Worm (Caenorhabditis elegans) whole organism, L4 larva: Measurements from ENCODE around the gene F20D6.15.

Experiments
- F10B5.3 ChIP-seq: sonication (generic microtip); optimal IDR thresholded peaks from 2 replicates; lab custom pipeline; 2016; ENCODE audit warnings: mild to moderate bottlenecking, missing genetic modification characterization, missing compliant biosample characterization
- F37D6.2 ChIP-seq: sonication (generic microtip); optimal IDR thresholded peaks from 2 replicates; lab custom pipeline; 2016; ENCODE audit warnings: mild to moderate bottlenecking, missing genetic modification characterization, missing compliant biosample characterization
- F49E8.2 ChIP-seq: sonication (generic microtip); optimal IDR thresholded peaks from 2 replicates; lab custom pipeline; 2016; ENCODE audit warnings: missing compliant biosample characterization, mild to moderate bottlenecking, missing genetic modification characterization, borderline replicate concordance
- T26A8.4 ChIP-seq: fragments of 200-800 bp; sonication (Bioruptor generic); IDR thresholded peaks from 2 replicates; pipeline ENCODE4 v1.3.6; 2022; ENCODE audit warnings: missing genetic modification characterization, missing compliant biosample characterization
- Y105C5A.15 ChIP-seq: fragments of 200-800 bp; sonication (Bioruptor generic); IDR thresholded peaks from 2 replicates; pipeline ENCODE4 v1.3.6; 2022; ENCODE audit warnings: missing genetic modification characterization, missing compliant biosample characterization
- Y48G9A.11 ChIP-seq: fragments of 200-800 bp; sonication (Bioruptor generic); IDR thresholded peaks from 2 replicates; pipeline ENCODE4 v1.3.6; 2022; ENCODE audit warnings: missing genetic modification reagents, missing genetic modification characterization, missing compliant biosample characterization
- Y5F2A.4 ChIP-seq: fragments of 200-800 bp; sonication (Bioruptor generic); optimal IDR thresholded peaks from 2 replicates; lab custom pipeline; 2018; ENCODE audit warnings: mild to moderate bottlenecking, missing genetic modification characterization, missing compliant biosample characterization
- ZK546.5 ChIP-seq, 2 experiments: sonication (generic microtip); optimal IDR thresholded peaks; 2 replicates each; lab custom pipeline; 2017; ENCODE audit warnings: missing biosample characterization in 2 of 2, missing genetic modification characterization in 2 of 2
- aly-2 ChIP-seq: sonication (generic microtip); optimal IDR thresholded peaks from 2 replicates; lab custom pipeline; 2018; ENCODE audit warnings: missing biosample characterization, missing genetic modification characterization
- arid-1 ChIP-seq: fragments of 200-800 bp; sonication (Bioruptor generic); conservative IDR thresholded peaks from 2 replicates; pipeline ENCODE4 v1.3.6; 2022; ENCODE audit warnings: missing genetic modification reagents, missing genetic modification characterization, missing compliant biosample characterization
- attf-4 ChIP-seq: sonication (generic microtip); optimal IDR thresholded peaks from 3 replicates; lab custom pipeline; 2017; ENCODE audit warnings: missing biosample characterization, missing genetic modification characterization
- ceh-62 ChIP-seq: sonication (generic microtip); optimal IDR thresholded peaks from 2 replicates; lab custom pipeline; 2017; ENCODE audit warnings: missing biosample characterization, missing genetic modification characterization
- ces-1 ChIP-seq: fragments of 150-350 bp; sonication (generic microtip); optimal IDR thresholded peaks from 4 replicates; lab custom pipeline; 2014; ENCODE audit warnings: missing biosample characterization, missing genetic modification reagents, missing genetic modification characterization
- daf-16 ChIP-seq, 3 experiments: sonication (generic microtip); optimal IDR thresholded peaks; 2 replicates each; lab custom pipeline; 2016 to 2017; ENCODE audit warnings: missing genetic modification characterization in 3 of 3, missing genetic modification reagents in 3 of 3, mild to moderate bottlenecking in 2 of 3, missing compliant biosample characterization in 2 of 3, missing biosample characterization in 1 of 3, moderate library complexity in 1 of 3
- daf-8 ChIP-seq: fragments of 200-800 bp; sonication (Bioruptor generic); IDR thresholded peaks from 2 replicates; pipeline ENCODE4 v1.3.6; 2022; ENCODE audit warnings: missing genetic modification characterization, missing compliant biosample characterization
- dmd-6 ChIP-seq: fragments of 200-800 bp; sonication (Bioruptor generic); IDR thresholded peaks from 2 replicates; pipeline ENCODE4 v1.3.6; 2022; ENCODE audit warnings: missing genetic modification reagents, missing genetic modification characterization, missing compliant biosample characterization
- dve-1 ChIP-seq: sonication (generic microtip); optimal IDR thresholded peaks from 2 replicates; lab custom pipeline; 2017; ENCODE audit warnings: antibody characterized with exemption, mild to moderate bottlenecking, missing genetic modification characterization, missing compliant biosample characterization; ENCODE audit not compliant: insufficient read depth
- egl-27 ChIP-seq: sonication (generic microtip); optimal IDR thresholded peaks from 3 replicates; lab custom pipeline; 2017; ENCODE audit warnings: missing biosample characterization, missing genetic modification reagents, missing genetic modification characterization
- fkh-10 ChIP-seq: fragments of 150-350 bp; optimal IDR thresholded peaks from 2 replicates; lab custom pipeline; 2014; ENCODE audit warnings: missing biosample characterization, missing genetic modification reagents, missing genetic modification characterization
- gei-8 ChIP-seq: fragments of 200-800 bp; sonication (Bioruptor generic); optimal IDR thresholded peaks from 2 replicates; lab custom pipeline; 2018; ENCODE audit warnings: mild to moderate bottlenecking, missing genetic modification characterization, missing compliant biosample characterization
- hif-1 ChIP-seq, 2 experiments: sonication (generic microtip); optimal IDR thresholded peaks; 2 replicates each; lab custom pipeline; 2016 to 2017; ENCODE audit warnings: missing compliant biosample characterization in 2 of 2, missing genetic modification characterization in 2 of 2, missing genetic modification reagents in 2 of 2, missing genotype in 2 of 2, mild to moderate bottlenecking in 1 of 2
- hlh-11 ChIP-seq: fragments of 200-800 bp; sonication (Bioruptor generic); optimal IDR thresholded peaks from 2 replicates; lab custom pipeline; 2018; ENCODE audit warnings: mild to moderate bottlenecking, missing genetic modification characterization, missing compliant biosample characterization
- hmg-1.1 ChIP-seq: fragments of 200-800 bp; sonication (Bioruptor generic); IDR thresholded peaks from 2 replicates; pipeline ENCODE4 v1.3.6; 2022; ENCODE audit warnings: missing genetic modification reagents, missing genetic modification characterization, missing compliant biosample characterization
- jun-1 ChIP-seq: fragments of 150-350 bp; optimal IDR thresholded peaks from 2 replicates; lab custom pipeline; 2014; ENCODE audit warnings: missing biosample characterization, missing genetic modification reagents, missing genetic modification characterization
- lin-1 ChIP-seq: fragments of 200-800 bp; sonication (Bioruptor generic); IDR thresholded peaks from 2 replicates; pipeline ENCODE4 v1.3.6; 2022; ENCODE audit warnings: missing genetic modification reagents, missing genetic modification characterization, missing compliant biosample characterization
- lin-13 ChIP-seq: fragments of 150-350 bp; optimal IDR thresholded peaks from 2 replicates; lab custom pipeline; 2014; ENCODE audit warnings: missing biosample characterization, missing genetic modification reagents, missing genetic modification characterization
- lin-29 ChIP-seq: fragments of 200-800 bp; sonication (Bioruptor generic); IDR thresholded peaks from 2 replicates; pipeline ENCODE4 v1.3.6; 2022; ENCODE audit warnings: missing genetic modification reagents, missing genetic modification characterization, missing compliant biosample characterization
- lir-3 ChIP-seq: sonication (generic microtip); optimal IDR thresholded peaks from 2 replicates; lab custom pipeline; 2016; ENCODE audit warnings: mild to moderate bottlenecking, missing genetic modification characterization, missing compliant biosample characterization
- madf-9 ChIP-seq: fragments of 200-800 bp; sonication (Bioruptor generic); conservative IDR thresholded peaks from 2 replicates; pipeline ENCODE4 v1.3.6; 2022; ENCODE audit warnings: missing genetic modification reagents, missing genetic modification characterization, missing compliant biosample characterization
- mdt-29 ChIP-seq: fragments of 200-800 bp; sonication (Bioruptor generic); IDR thresholded peaks from 2 replicates; pipeline ENCODE4 v1.3.6; 2022; ENCODE audit warnings: missing genetic modification reagents, missing genetic modification characterization, missing compliant biosample characterization
- mep-1 ChIP-seq: fragments of 150-350 bp; sonication (generic microtip); optimal IDR thresholded peaks from 3 replicates; lab custom pipeline; 2014; ENCODE audit warnings: missing biosample characterization, missing genetic modification characterization
- mes-2 ChIP-seq: sonication (generic microtip); optimal IDR thresholded peaks from 2 replicates; lab custom pipeline; 2016; ENCODE audit warnings: missing genotype, mild to moderate bottlenecking, missing genetic modification characterization, missing compliant biosample characterization; ENCODE audit not compliant: poor library complexity, severe bottlenecking
- mxl-2 ChIP-seq: fragments of 200-800 bp; sonication (Bioruptor generic); conservative IDR thresholded peaks from 2 replicates; pipeline ENCODE4 v1.3.6; 2022; ENCODE audit warnings: missing genetic modification reagents, missing genetic modification characterization, missing compliant biosample characterization
- mxl-3 ChIP-seq: fragments of 200-800 bp; sonication (Bioruptor generic); optimal IDR thresholded peaks from 2 replicates; lab custom pipeline; 2018; ENCODE audit warnings: mild to moderate bottlenecking, missing genetic modification characterization, missing compliant biosample characterization
- nhr-102 ChIP-seq: sonication (generic microtip); optimal IDR thresholded peaks from 2 replicates; lab custom pipeline; 2016; ENCODE audit warnings: mild to moderate bottlenecking, missing genetic modification characterization, moderate library complexity, missing compliant biosample characterization
- nhr-41 ChIP-seq: fragments of 200-800 bp; sonication (Bioruptor generic); IDR thresholded peaks from 2 replicates; pipeline ENCODE4 v1.3.6; 2022; ENCODE audit warnings: missing genetic modification reagents, missing genetic modification characterization, missing compliant biosample characterization
- nhr-42 ChIP-seq: fragments of 200-800 bp; sonication (Bioruptor generic); IDR thresholded peaks from 2 replicates; pipeline ENCODE4 v1.3.6; 2022; ENCODE audit warnings: missing genetic modification characterization, missing compliant biosample characterization
- nhr-6 ChIP-seq: fragments of 150-350 bp; optimal IDR thresholded peaks from 2 replicates; lab custom pipeline; 2014; ENCODE audit warnings: missing biosample characterization, missing genetic modification characterization
- nhr-77 ChIP-seq: fragments of 150-350 bp; optimal IDR thresholded peaks from 2 replicates; lab custom pipeline; 2014; ENCODE audit warnings: missing biosample characterization, missing genetic modification characterization
- php-3 ChIP-seq: fragments of 200-800 bp; sonication (Bioruptor generic); IDR thresholded peaks from 2 replicates; pipeline ENCODE4 v1.3.6; 2022; ENCODE audit warnings: missing genetic modification reagents, missing genetic modification characterization, missing compliant biosample characterization
- pqm-1 ChIP-seq: sonication (generic microtip); optimal IDR thresholded peaks from 2 replicates; lab custom pipeline; 2017; ENCODE audit warnings: missing biosample characterization, missing genetic modification characterization
- saeg-2 ChIP-seq: fragments of 200-800 bp; sonication (Bioruptor generic); IDR thresholded peaks from 2 replicates; pipeline ENCODE4 v1.3.6; 2022; ENCODE audit warnings: missing genetic modification reagents, missing genetic modification characterization, missing compliant biosample characterization
- snpc-4 ChIP-seq: fragments of 150-350 bp; optimal IDR thresholded peaks from 2 replicates; lab custom pipeline; 2014; ENCODE audit warnings: missing biosample characterization, missing genetic modification characterization
- spr-3 ChIP-seq: fragments of 200-800 bp; sonication (Bioruptor generic); optimal IDR thresholded peaks from 2 replicates; lab custom pipeline; 2018; ENCODE audit warnings: mild to moderate bottlenecking, missing genetic modification characterization, missing compliant biosample characterization
- tra-1 ChIP-seq: fragments of 200-800 bp; sonication (Bioruptor generic); IDR thresholded peaks from 2 replicates; pipeline ENCODE4 v1.3.6; 2022; ENCODE audit warnings: missing genetic modification reagents, missing genetic modification characterization, missing compliant biosample characterization
- unc-62 ChIP-seq, 3 experiments: fragments of 150-350 bp in 1 of 3; sonication (generic microtip); optimal IDR thresholded peaks in 2 of 3; peaks in 1 of 3; 1 replicate in 1 of 3; 2 replicates in 2 of 3; lab custom pipeline; 2014 to 2017; ENCODE audit warnings: missing biosample characterization in 3 of 3, missing genetic modification characterization in 3 of 3, missing genetic modification reagents in 3 of 3, missing genotype in 1 of 3
- zip-11 ChIP-seq: fragments of 200-800 bp; sonication (Bioruptor generic); IDR thresholded peaks from 2 replicates; pipeline ENCODE4 v1.3.6; 2022; ENCODE audit warnings: missing genetic modification characterization, missing compliant biosample characterization
- ztf-11 ChIP-seq: fragments of 150-350 bp; optimal IDR thresholded peaks from 2 replicates; lab custom pipeline; 2014; ENCODE audit warnings: missing biosample characterization, missing genetic modification characterization

F20D6.15 gene

DNA sequence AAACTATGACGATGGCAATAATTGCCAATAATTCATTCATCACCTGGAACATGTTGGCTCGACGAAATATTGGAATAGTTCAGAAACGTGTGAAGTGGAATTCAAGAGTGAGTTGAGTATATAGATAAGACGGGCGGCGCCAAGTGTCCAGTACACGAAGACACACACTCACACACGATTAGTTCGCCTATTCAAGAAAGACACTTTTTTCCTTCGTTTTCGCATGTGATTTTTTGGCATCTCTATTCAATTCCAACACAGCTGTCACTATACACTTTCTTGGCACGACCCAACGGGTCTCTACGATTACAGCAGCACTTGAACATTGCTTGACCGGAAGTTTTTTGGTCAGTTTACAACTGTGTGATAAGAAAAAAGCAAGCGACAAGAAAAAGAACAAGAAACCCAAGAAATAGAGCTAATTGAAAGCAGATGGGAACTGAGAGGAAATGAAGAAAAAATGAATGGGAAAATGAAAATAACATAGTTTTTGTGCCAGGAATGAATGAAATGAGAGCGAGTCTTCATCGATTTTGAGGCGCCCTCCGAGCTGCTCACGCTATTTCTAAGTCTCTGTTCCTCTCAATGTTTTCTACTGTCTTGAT lies 29.5 kb upstream of the F20D6.15 start, which contains the start of gene K07C11.8 (continued):
- TF ChIP-seq nhr-41 (GFP tag; lab: Robert Waterston, UW) (no peak), zip-11 (no peak), attf-4 (tag; lab: Kevin White, UChicago) (no peak), hlh-11 (peak; percentile 71), mxl-3 (GFP tag; lab: Kevin White, UChicago) (peak; percentile 34)

DNA sequence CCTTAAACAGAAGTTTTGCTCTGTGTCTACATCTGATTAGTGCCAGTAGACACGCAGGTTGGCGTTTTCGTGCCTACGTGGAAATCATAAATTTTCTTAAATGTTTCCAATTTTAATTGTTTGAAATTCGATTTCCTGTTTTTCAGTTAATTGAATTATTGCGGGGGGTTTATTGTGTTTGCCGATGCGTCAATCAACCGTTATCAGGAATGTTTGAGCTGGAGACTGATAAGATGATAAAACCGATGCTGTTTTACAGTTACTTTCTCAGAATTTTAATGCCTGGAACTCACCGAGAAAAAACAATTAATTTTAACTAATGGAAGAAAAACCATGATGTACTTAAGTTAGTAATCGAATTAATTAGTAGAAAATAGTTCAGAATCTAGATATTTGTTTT lies 28.9 kb upstream of the F20D6.15 start:
- peak; percentile 66 for TF ChIP-seq pqm-1 (tag; lab: Kevin White, UChicago)
- TF ChIP-seq gei-8 = no peak
- no peak for TF ChIP-seq F49E8.2 (tag; lab: Kevin White, UChicago)
- TF ChIP-seq jun-1 (tag; lab: Kevin White, UChicago) = no peak
- no peak for TF ChIP-seq ces-1 (GFP tag; lab: Kevin White, UChicago)
- no peak for TF ChIP-seq aly-2
- TF ChIP-seq nhr-77 (tag; lab: Kevin White, UChicago) = no peak
- peak; percentile 63 for TF ChIP-seq hlh-11
- no peak for TF ChIP-seq madf-9 (GFP tag; lab: Robert Waterston, UW)
- TF ChIP-seq nhr-102 (tag; lab: Kevin White, UChicago) = no peak
- TF ChIP-seq spr-3 (GFP tag; lab: Kevin White, UChicago) = no peak
- no peak for TF ChIP-seq lin-13 (GFP tag; lab: Kevin White, UChicago)
- TF ChIP-seq F10B5.3 (tag; lab: Kevin White, UChicago) = no peak
- TF ChIP-seq tra-1 = peak; percentile 53; the same call in 1 of the 2 replicates
- no peak for TF ChIP-seq Y5F2A.4 (GFP tag; lab: Kevin White, UChicago)
- no peak for TF ChIP-seq arid-1 (GFP tag; lab: Robert Waterston, UW)
- peak; percentile 53 for TF ChIP-seq lin-1
- TF ChIP-seq Y48G9A.11 = no peak
- no peak for TF ChIP-seq mep-1 (tag; lab: Kevin White, UChicago)
- TF ChIP-seq saeg-2 (GFP tag; lab: Robert Waterston, UW) = no peak
- TF ChIP-seq lir-3 (tag; lab: Kevin White, UChicago) = no peak
- no peak for TF ChIP-seq hmg-1.1
- TF ChIP-seq snpc-4 = no peak
- no peak for TF ChIP-seq F37D6.2
- TF ChIP-seq T26A8.4 (GFP tag; lab: Robert Waterston, UW) = no peak
- no peak for TF ChIP-seq daf-8 (GFP tag; lab: Robert Waterston, UW)
- TF ChIP-seq attf-4 (tag; lab: Kevin White, UChicago) = no peak
- no peak for TF ChIP-seq ztf-11 (tag; lab: Kevin White, UChicago)
- no peak for TF ChIP-seq lin-29
- peak; percentile 45 for TF ChIP-seq dve-1
- no peak for TF ChIP-seq mxl-2 (GFP tag; lab: Robert Waterston, UW)
- no peak for TF ChIP-seq fkh-10 (GFP tag; lab: Kevin White, UChicago)
- TF ChIP-seq mes-2 (tag; lab: Kevin White, UChicago) = no peak
- TF ChIP-seq hif-1 (tag; optimal IDR thresholded peaks at IDR 0.05; lab: Kevin White, UChicago) = peak in 1 of 2 experiments; percentile 23
- no peak for TF ChIP-seq ceh-62 (tag; lab: Kevin White, UChicago)
- no peak for TF ChIP-seq Y105C5A.15
- no peak for TF ChIP-seq daf-16 (GFP tag; optimal IDR thresholded peaks at IDR 0.05; lab: Kevin White, UChicago)
- peak; percentile 60 for TF ChIP-seq daf-16 (tag; optimal IDR thresholded peaks at IDR 0.05; lab: Kevin White, UChicago)
- no peak for TF ChIP-seq nhr-6
- TF ChIP-seq mdt-29 (GFP tag; lab: Robert Waterston, UW) = no peak
- TF ChIP-seq php-3 (GFP tag; lab: Robert Waterston, UW) = peak; percentile 77
- peak; percentile 81 for TF ChIP-seq dmd-6 (GFP tag; lab: Robert Waterston, UW)
- no peak for TF ChIP-seq nhr-42 (GFP tag; lab: Robert Waterston, UW)
- TF ChIP-seq unc-62 (GFP tag; optimal IDR thresholded peaks at IDR 0.05 in 1 of 2; lab: Kevin White, UChicago) = no peak
- no peak for TF ChIP-seq unc-62 (tag; optimal IDR thresholded peaks at IDR 0.05; lab: Kevin White, UChicago)
- TF ChIP-seq egl-27 = no peak
- TF ChIP-seq ZK546.5 (tag; optimal IDR thresholded peaks at IDR 0.05; lab: Kevin White, UChicago) = no peak
